1 fruit fly cellular context compared by ENCODE assay signal in the genomic region with DNA sequence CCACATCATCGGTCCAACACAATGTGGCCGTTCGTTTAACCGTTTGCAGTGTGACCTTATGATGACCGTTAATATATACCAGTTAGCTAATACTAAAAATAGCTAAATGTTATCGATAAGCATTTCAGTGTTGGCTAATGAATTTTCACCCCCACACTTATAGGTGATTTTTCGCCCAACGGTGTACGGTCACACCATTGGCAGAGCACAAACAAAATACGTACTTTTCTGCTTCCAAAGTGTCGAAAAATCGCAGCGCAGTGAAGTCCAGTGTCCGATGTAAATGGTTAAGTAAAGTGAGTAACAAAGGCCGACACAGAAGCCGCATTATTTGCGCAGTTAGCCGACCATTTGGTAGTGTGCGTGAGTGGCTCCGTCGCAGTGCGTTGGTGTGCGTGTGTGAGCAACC.
A peak's percentile ranks its signal among the peaks of the same experiment; 100 is the strongest.
TF ChIP-seq lines count a peak whose summit lies in the region.

A gene (minus strand): TSS at position 46 of the 409 bp plus-strand sequence.
A gene (plus strand): TSS at position 155 of the 409 bp plus-strand sequence.

TF ChIP-seq in whole organism, embryonic, 481 proteins besides CTCF, POLR2A, EP300 and RAD21 (continued from another document):
- TF ChIP-seq cwo (GFP tag; optimal IDR thresholded peaks at IDR 0.05; lab: Kevin White, UChicago) = no peak
- peak; percentile 59 for TF ChIP-seq Sry-δ (GFP tag; optimal IDR thresholded peaks at IDR 0.05; lab: Kevin White, UChicago)
- no peak for TF ChIP-seq ase (GFP tag; IDR thresholded peaks at IDR 0.05; lab: Robert Waterston, UW)
- TF ChIP-seq trh (GFP tag; optimal IDR thresholded peaks at IDR 0.05; lab: Kevin White, UChicago) = no peak
- no peak for TF ChIP-seq tll (GFP tag; optimal IDR thresholded peaks at IDR 0.05; lab: Kevin White, UChicago)
- TF ChIP-seq CG6175 (GFP tag; IDR thresholded peaks at IDR 0.05; lab: Robert Waterston, UW) = no peak
- TF ChIP-seq CG14860 (GFP tag; IDR thresholded peaks at IDR 0.05; lab: Robert Waterston, UW; ENCODE audit: partially characterized antibody) = no peak
- TF ChIP-seq CG3847 (GFP tag; IDR thresholded peaks at IDR 0.05; lab: Robert Waterston, UW) = peak; percentile 73; the same call in 1 of the 2 replicates
- no peak for TF ChIP-seq CG6272 (GFP tag; IDR thresholded peaks at IDR 0.05; lab: Robert Waterston, UW)
- no peak for TF ChIP-seq al (GFP tag; IDR thresholded peaks at IDR 0.05; lab: Robert Waterston, UW)
- TF ChIP-seq Kr (GFP tag; optimal IDR thresholded peaks at IDR 0.05; lab: Kevin White, UChicago) = no peak
- TF ChIP-seq Dref (GFP tag; IDR thresholded peaks at IDR 0.05; lab: Robert Waterston, UW) = peak; percentile 82
- no peak for TF ChIP-seq Vsx1 (GFP tag; optimal IDR thresholded peaks at IDR 0.05; lab: Kevin White, UChicago)
- TF ChIP-seq CG10267 (tag; optimal IDR thresholded peaks at IDR 0.05; lab: Kevin White, UChicago) = peak; percentile 98
- TF ChIP-seq nmo (GFP tag; optimal IDR thresholded peaks at IDR 0.05; lab: Kevin White, UChicago) = peak; percentile 51
- peak; percentile 78 for TF ChIP-seq Sin3A (optimal IDR thresholded peaks at IDR 0.05; lab: Kevin White, UChicago)
- no peak for TF ChIP-seq CG16813 (GFP tag; IDR thresholded peaks at IDR 0.05; lab: Robert Waterston, UW; ENCODE audit: partially characterized antibody)
- TF ChIP-seq CG4707 (GFP tag; optimal IDR thresholded peaks at IDR 0.05; lab: Kevin White, UChicago) = no peak
- no peak for TF ChIP-seq pum (GFP tag; optimal IDR thresholded peaks at IDR 0.05; lab: Kevin White, UChicago)
- TF ChIP-seq wdn (GFP tag; IDR thresholded peaks at IDR 0.05; lab: Robert Waterston, UW) = no peak
- no peak for TF ChIP-seq nerfin-2 (GFP tag; IDR thresholded peaks at IDR 0.05; lab: Robert Waterston, UW; ENCODE audit: partially characterized antibody)
- TF ChIP-seq YL-1 (GFP tag; optimal IDR thresholded peaks at IDR 0.05; lab: Kevin White, UChicago) = peak; percentile 94
- TF ChIP-seq CG7372 (GFP tag; IDR thresholded peaks at IDR 0.05; lab: Robert Waterston, UW) = no peak
- TF ChIP-seq CG2120 (GFP tag; optimal IDR thresholded peaks at IDR 0.05; lab: Kevin White, UChicago) = peak; percentile 28
- peak; percentile 31; the same call in 1 of the 2 replicates for TF ChIP-seq Scr (GFP tag; IDR thresholded peaks at IDR 0.05; lab: Robert Waterston, UW; ENCODE audit: partially characterized antibody)
- TF ChIP-seq Dip3 (GFP tag; optimal IDR thresholded peaks at IDR 0.05; lab: Kevin White, UChicago) = no peak
- no peak for TF ChIP-seq cad (GFP tag; optimal IDR thresholded peaks at IDR 0.05; lab: Kevin White, UChicago)
- TF ChIP-seq CG10274 (GFP tag; optimal IDR thresholded peaks at IDR 0.05; lab: Kevin White, UChicago) = no peak
- TF ChIP-seq psq (GFP tag; optimal IDR thresholded peaks at IDR 0.05; lab: Kevin White, UChicago) = no peak
- TF ChIP-seq Jarid2 (GFP tag; optimal IDR thresholded peaks at IDR 0.05; lab: Kevin White, UChicago) = peak; percentile 61
- peak; percentile 9 for TF ChIP-seq ftz-f1 (GFP tag; optimal IDR thresholded peaks at IDR 0.05; lab: Kevin White, UChicago)
- TF ChIP-seq Trl (optimal IDR thresholded peaks at IDR 0.05; lab: Kevin White, UChicago) = no peak
- TF ChIP-seq Trl (GFP tag; optimal IDR thresholded peaks at IDR 0.05; lab: Kevin White, UChicago) = no peak
- no peak for TF ChIP-seq pnt (GFP tag; optimal IDR thresholded peaks at IDR 0.05; lab: Kevin White, UChicago)
- TF ChIP-seq repo (GFP tag; optimal IDR thresholded peaks at IDR 0.05; lab: Kevin White, UChicago) = no peak
- no peak for TF ChIP-seq chm (GFP tag; IDR thresholded peaks at IDR 0.05; lab: Robert Waterston, UW)
- peak; percentile 21 for TF ChIP-seq Camta (GFP tag; optimal IDR thresholded peaks at IDR 0.05; lab: Kevin White, UChicago)
- peak; percentile 35 for TF ChIP-seq sug (tag; optimal IDR thresholded peaks at IDR 0.05; lab: Kevin White, UChicago)
- no peak for TF ChIP-seq stc (GFP tag; IDR thresholded peaks at IDR 0.05; lab: Robert Waterston, UW)
- TF ChIP-seq seq (GFP tag; IDR thresholded peaks at IDR 0.05; lab: Robert Waterston, UW) = no peak
- no peak for TF ChIP-seq aop (GFP tag; IDR thresholded peaks at IDR 0.05; lab: Robert Waterston, UW)
- TF ChIP-seq luna (GFP tag; optimal IDR thresholded peaks at IDR 0.05; lab: Kevin White, UChicago) = peak; percentile 20
- no peak for TF ChIP-seq CG5953 (GFP tag; IDR thresholded peaks at IDR 0.05; lab: Robert Waterston, UW)
- TF ChIP-seq CG4730 (GFP tag; IDR thresholded peaks at IDR 0.05; lab: Robert Waterston, UW) = no peak
- no peak for TF ChIP-seq Ptx1 (GFP tag; IDR thresholded peaks at IDR 0.05; lab: Robert Waterston, UW)
- TF ChIP-seq Ravus (GFP tag; IDR thresholded peaks at IDR 0.05; lab: Robert Waterston, UW) = no peak
- peak; percentile 26 for TF ChIP-seq CG30020 (tag; optimal IDR thresholded peaks at IDR 0.05; lab: Kevin White, UChicago)
- TF ChIP-seq CG17359 (tag; optimal IDR thresholded peaks at IDR 0.05; lab: Kevin White, UChicago) = no peak
- TF ChIP-seq CG17186 (GFP tag; optimal IDR thresholded peaks at IDR 0.05; lab: Kevin White, UChicago) = peak; percentile 48
- TF ChIP-seq Eip74EF (GFP tag; optimal IDR thresholded peaks at IDR 0.05; lab: Kevin White, UChicago) = peak in 1 of 2 experiments; percentile 19
- no peak for TF ChIP-seq esg (GFP tag; conservative IDR thresholded peaks at IDR 0.05; lab: Robert Waterston, UW)
- no peak for TF ChIP-seq CG32767 (GFP tag; IDR thresholded peaks at IDR 0.05; lab: Robert Waterston, UW)
- peak; percentile 4 for TF ChIP-seq Dek (tag; optimal IDR thresholded peaks at IDR 0.05; lab: Kevin White, UChicago)
- TF ChIP-seq Ets65A (GFP tag; lab: Kevin White, UChicago) = peak; percentile 90
- TF ChIP-seq gt (GFP tag; IDR thresholded peaks at IDR 0.05; lab: Robert Waterston, UW) = no peak
- no peak for TF ChIP-seq CG42726 (GFP tag; IDR thresholded peaks at IDR 0.05; lab: Robert Waterston, UW; ENCODE audit: partially characterized antibody)
- no peak; the same call in 1 of the 2 replicates for TF ChIP-seq CG31441 (GFP tag; IDR thresholded peaks at IDR 0.05; lab: Robert Waterston, UW)
- TF ChIP-seq CG6854 (GFP tag; optimal IDR thresholded peaks at IDR 0.05; lab: Kevin White, UChicago) = no peak
- TF ChIP-seq tna (GFP tag; IDR thresholded peaks at IDR 0.05; lab: Robert Waterston, UW; ENCODE audit: partially characterized antibody) = no peak
- peak; percentile 23 for TF ChIP-seq CG2875 (GFP tag; optimal IDR thresholded peaks at IDR 0.05; lab: Kevin White, UChicago)
- TF ChIP-seq CG13287 (GFP tag; IDR thresholded peaks at IDR 0.05; lab: Robert Waterston, UW; ENCODE audit: partially characterized antibody) = peak; percentile 67; the same call in 1 of the 2 replicates
- no peak for TF ChIP-seq sr (GFP tag; IDR thresholded peaks at IDR 0.05; lab: Robert Waterston, UW)
- no peak for TF ChIP-seq CG18599 (GFP tag; optimal IDR thresholded peaks at IDR 0.05; lab: Kevin White, UChicago)
- no peak for TF ChIP-seq Dbx (GFP tag; IDR thresholded peaks at IDR 0.05; lab: Robert Waterston, UW)
- TF ChIP-seq Fer1 (GFP tag; optimal IDR thresholded peaks at IDR 0.05; lab: Kevin White, UChicago) = peak; percentile 64
- no peak for TF ChIP-seq zfh2 (GFP tag; optimal IDR thresholded peaks at IDR 0.05; lab: Kevin White, UChicago)
- no peak for TF ChIP-seq CG4360 (GFP tag; IDR thresholded peaks at IDR 0.05; lab: Robert Waterston, UW)
- TF ChIP-seq crol (GFP tag; IDR thresholded peaks at IDR 0.05; lab: Robert Waterston, UW) = no peak
- no peak for TF ChIP-seq CG17361 (GFP tag; IDR thresholded peaks at IDR 0.05; lab: Robert Waterston, UW)
- TF ChIP-seq fu2 (GFP tag; optimal IDR thresholded peaks at IDR 0.05; lab: Kevin White, UChicago) = no peak
- TF ChIP-seq hbn (GFP tag; IDR thresholded peaks at IDR 0.05; lab: Robert Waterston, UW; ENCODE audit: partially characterized antibody) = peak; percentile 36; the same call in 1 of the 2 replicates
- TF ChIP-seq CG7839 (tag; optimal IDR thresholded peaks at IDR 0.05; lab: Kevin White, UChicago) = no peak
- peak; percentile 3 for TF ChIP-seq CG9609 (GFP tag; optimal IDR thresholded peaks at IDR 0.05; lab: Kevin White, UChicago)
- TF ChIP-seq Hmr (GFP tag; optimal IDR thresholded peaks at IDR 0.05; lab: Kevin White, UChicago) = peak; percentile 75
- peak; percentile 55 for TF ChIP-seq CG15514 (GFP tag; optimal IDR thresholded peaks at IDR 0.05; lab: Kevin White, UChicago)
- TF ChIP-seq Hr3 (GFP tag; optimal IDR thresholded peaks at IDR 0.05; lab: Kevin White, UChicago) = no peak
- no peak for TF ChIP-seq Lpt (GFP tag; optimal IDR thresholded peaks at IDR 0.05; lab: Kevin White, UChicago)
- TF ChIP-seq gcm (GFP tag; optimal IDR thresholded peaks at IDR 0.05; lab: Kevin White, UChicago) = peak; percentile 27
- TF ChIP-seq tgo (GFP tag; IDR thresholded peaks at IDR 0.05; lab: Robert Waterston, UW) = no peak
- no peak for TF ChIP-seq wek (GFP tag; optimal IDR thresholded peaks at IDR 0.05; lab: Kevin White, UChicago)
- no peak for TF ChIP-seq mam (GFP tag; optimal IDR thresholded peaks at IDR 0.05; lab: Kevin White, UChicago)
- TF ChIP-seq bbx (GFP tag; IDR thresholded peaks at IDR 0.05; lab: Robert Waterston, UW; ENCODE audit: partially characterized antibody) = 0 out of 2 replicates have a peak, but pooled peaks have one; percentile 34
- TF ChIP-seq ham (GFP tag; IDR thresholded peaks at IDR 0.05; lab: Robert Waterston, UW) = no peak
- TF ChIP-seq CG1603 (tag; optimal IDR thresholded peaks at IDR 0.05; lab: Kevin White, UChicago) = peak; percentile 90
- TF ChIP-seq Oli (tag; optimal IDR thresholded peaks at IDR 0.05; lab: Kevin White, UChicago) = no peak
